Worm (Caenorhabditis elegans): ENCODE measurements around the gene srg-8.
A peak's percentile ranks its signal among the peaks of the same experiment; 100 is the strongest.

The srg-8 gene

DNA sequence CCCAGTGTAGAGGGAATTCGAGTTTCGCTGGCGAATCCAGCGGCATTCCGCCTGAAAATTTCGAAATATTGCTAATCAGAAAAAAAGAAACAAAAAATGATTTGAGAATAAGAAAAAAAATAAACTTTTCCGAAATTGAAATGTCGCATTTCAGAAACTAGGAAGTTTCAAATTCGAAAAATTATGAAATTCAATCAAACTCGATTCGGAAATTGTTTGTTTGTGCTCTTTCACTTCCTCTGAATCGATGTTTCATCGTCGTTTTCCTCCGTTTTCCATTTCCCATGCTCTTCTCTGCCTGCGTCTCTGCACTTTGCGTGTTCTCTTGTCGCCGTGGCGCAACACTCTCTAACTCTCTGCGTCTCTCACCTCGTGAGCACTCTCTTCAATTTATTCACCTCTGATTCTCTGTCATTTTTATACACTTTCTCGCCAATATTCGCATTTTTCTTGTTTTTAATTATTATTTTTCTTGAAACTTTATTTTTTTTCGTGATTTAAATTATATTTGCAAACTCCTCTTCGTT is 23.7 kb upstream of the srg-8 start, which contains the start of gene C18F10.7 (continued):
- no peak for TF ChIP-seq lin-15B (tag; optimal IDR thresholded peaks at IDR 0.05)
- no peak for TF ChIP-seq zag-1 (tag; optimal IDR thresholded peaks at IDR 0.05)
- peak; percentile 65 for TF ChIP-seq unc-86 (tag; optimal IDR thresholded peaks at IDR 0.05)
- TF ChIP-seq nhr-71 (tag; optimal IDR thresholded peaks at IDR 0.05) = peak; percentile 89
- TF ChIP-seq snu-23 (GFP tag; optimal IDR thresholded peaks at IDR 0.05) = peak; percentile 81
- TF ChIP-seq C04F5.9 (tag; optimal IDR thresholded peaks at IDR 0.05) = peak; percentile 34
- TF ChIP-seq ama-1 (optimal IDR thresholded peaks at IDR 0.05) = no peak
- peak; percentile 50 for TF ChIP-seq mep-1 (tag; optimal IDR thresholded peaks at IDR 0.05)
- no peak for TF ChIP-seq elt-3 (tag; optimal IDR thresholded peaks at IDR 0.05)
- TF ChIP-seq irx-1 (tag; optimal IDR thresholded peaks at IDR 0.05) = peak; percentile 52
- TF ChIP-seq fkh-8 (tag; optimal IDR thresholded peaks at IDR 0.05) = peak; percentile 52
- TF ChIP-seq nhr-19 (GFP tag; conservative IDR thresholded peaks at IDR 0.05) = peak; percentile 76
- peak; percentile 71 for TF ChIP-seq nhr-20 (tag; optimal IDR thresholded peaks at IDR 0.05)
- TF ChIP-seq mdl-1 (tag; optimal IDR thresholded peaks at IDR 0.05) = peak in 1 of 2 experiments; percentile 90
- 0 out of 2 replicates have a peak, but pooled peaks have one; percentile 8 for TF ChIP-seq grh-1 (GFP tag; IDR thresholded peaks at IDR 0.05)
- TF ChIP-seq xbp-1 (tag; optimal IDR thresholded peaks at IDR 0.05) = peak; percentile 70
- peak; percentile 64 for TF ChIP-seq snpc-4 (tag; optimal IDR thresholded peaks at IDR 0.05)
- TF ChIP-seq fkh-4 (tag; optimal IDR thresholded peaks at IDR 0.05; ENCODE audit: borderline replicate concordance) = no peak
- TF ChIP-seq aha-1 (tag; optimal IDR thresholded peaks at IDR 0.05) = no peak
- no peak for TF ChIP-seq ceh-90 (tag; optimal IDR thresholded peaks at IDR 0.05)
- TF ChIP-seq ztf-11 (tag; optimal IDR thresholded peaks at IDR 0.05) = no peak
- no peak for TF ChIP-seq nhr-76 (tag; optimal IDR thresholded peaks at IDR 0.05)
- TF ChIP-seq lin-39 (tag; optimal IDR thresholded peaks at IDR 0.05) = peak; percentile 51
- TF ChIP-seq dpl-1 (GFP tag; optimal IDR thresholded peaks at IDR 0.05) = peak; percentile 30 to 56 (median 48)
- peak; percentile 71 for TF ChIP-seq egl-13 (tag; optimal IDR thresholded peaks at IDR 0.05)
- TF ChIP-seq nhr-90 (tag; optimal IDR thresholded peaks at IDR 0.05; ENCODE audit: poor library complexity) = peak; percentile 59
- no peak for TF ChIP-seq hpl-2 (GFP tag; optimal IDR thresholded peaks at IDR 0.05)
- no peak for TF ChIP-seq hlh-17 (GFP tag; optimal IDR thresholded peaks at IDR 0.05; ENCODE audit: borderline replicate concordance)
- TF ChIP-seq C16A3.4 (tag; optimal IDR thresholded peaks at IDR 0.05) = peak; percentile 35
- peak; percentile 79 for TF ChIP-seq rnt-1 (tag; optimal IDR thresholded peaks at IDR 0.05)
- TF ChIP-seq dsc-1 (tag; optimal IDR thresholded peaks at IDR 0.05) = peak; percentile 66

DNA sequence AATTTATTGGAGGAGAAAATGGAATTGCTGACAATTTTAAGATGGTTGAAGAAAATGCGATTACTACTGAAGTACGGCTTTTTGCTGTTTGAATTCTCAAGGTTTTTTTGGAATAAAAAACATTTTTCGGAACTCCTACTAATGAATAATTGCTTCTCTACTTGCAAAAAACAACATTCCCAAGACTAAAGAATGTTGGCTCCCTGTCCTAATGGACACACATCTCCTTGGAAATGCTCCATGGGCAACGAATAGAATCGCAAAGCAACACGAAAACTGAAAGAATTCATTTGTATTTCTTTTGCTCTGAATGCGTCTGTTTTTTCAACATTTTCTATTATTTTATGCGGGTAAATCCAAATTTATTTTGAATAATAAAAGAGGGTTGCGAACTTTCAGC is 18.2 kb upstream of the srg-8 start, which contains the start of gene C18F10.2:
Gene C18F10.2 (plus strand): TSS at position 301 of the 400 bp plus-strand sequence.
- no peak for TF ChIP-seq aly-2 (tag; optimal IDR thresholded peaks at IDR 0.05)

DNA sequence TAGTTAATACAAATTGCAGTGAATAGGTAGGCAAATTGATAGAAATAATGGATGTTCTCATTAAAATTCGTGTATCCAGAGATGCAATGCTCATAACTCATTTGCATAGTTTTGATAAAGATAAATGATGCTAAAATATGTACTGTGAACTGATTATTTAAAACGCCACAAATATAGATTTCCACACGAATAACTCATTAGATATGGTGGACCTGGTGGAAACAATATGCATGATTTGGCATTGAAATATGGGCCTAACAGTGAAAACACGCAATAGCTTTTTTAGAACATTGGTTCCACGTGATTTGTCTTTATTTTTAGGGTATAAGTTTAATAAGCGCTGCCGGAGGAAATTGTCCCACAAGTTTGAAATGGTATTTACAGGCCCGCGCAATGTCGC is 15.6 kb upstream of the srg-8 start, which contains the start of gene srg-3:
Gene srg-3 (minus strand): TSS at position 101 of the 400 bp plus-strand sequence.
- no peak for TF ChIP-seq mdl-1 (tag; optimal IDR thresholded peaks at IDR 0.05)
- no peak for TF ChIP-seq dpl-1 (GFP tag; optimal IDR thresholded peaks at IDR 0.05)
- no peak for TF ChIP-seq alr-1 (tag; optimal IDR thresholded peaks at IDR 0.05; ENCODE audit: borderline replicate concordance)
- TF ChIP-seq mef-2 (tag; optimal IDR thresholded peaks at IDR 0.05) = no peak
- no peak for TF ChIP-seq hlh-17 (GFP tag; optimal IDR thresholded peaks at IDR 0.05; ENCODE audit: borderline replicate concordance)
- TF ChIP-seq lin-39 (tag; optimal IDR thresholded peaks at IDR 0.05) = no peak
- TF ChIP-seq mab-9 (GFP tag; IDR thresholded peaks at IDR 0.05) = no peak
- TF ChIP-seq mep-1 (tag; optimal IDR thresholded peaks at IDR 0.05) = no peak
- no peak for TF ChIP-seq pqm-1 (tag; optimal IDR thresholded peaks at IDR 0.05)

DNA sequence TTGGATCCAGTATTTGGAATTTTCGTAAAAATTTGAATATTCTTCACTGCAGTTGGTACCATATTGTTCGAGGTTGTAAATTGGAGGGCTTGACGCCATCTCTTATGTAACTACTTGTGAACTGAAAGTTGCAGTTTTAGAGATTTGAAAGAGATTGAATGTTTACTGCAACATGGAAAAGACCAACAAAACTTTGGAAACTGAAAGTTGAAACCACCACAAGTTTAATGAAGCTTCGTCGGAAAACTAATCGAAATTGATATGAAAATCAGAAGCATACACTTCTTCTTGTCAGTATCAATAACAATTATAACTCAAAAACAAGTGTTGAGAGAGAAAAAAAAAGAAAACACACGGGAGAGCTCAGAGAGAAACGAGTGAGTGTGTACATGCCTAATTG is 13.4 kb upstream of the srg-8 start, which contains the start of gene srg-7:
Gene srg-7 (minus strand): TSS at position 101 of the 400 bp plus-strand sequence.
- TF ChIP-seq unc-98 (GFP tag; IDR thresholded peaks at IDR 0.05) = no peak
- no peak for TF ChIP-seq snu-23 (GFP tag; optimal IDR thresholded peaks at IDR 0.05)
- no peak for TF ChIP-seq efl-1 (optimal IDR thresholded peaks at IDR 0.05)
- TF ChIP-seq efl-1 (GFP tag; optimal IDR thresholded peaks at IDR 0.05 in 1 of 2) = no peak

Measured in whole organism, L1 larva.